Worm (Caenorhabditis elegans) whole organism, late embryonic: ENCODE results near the gene ser-4.

Source experiments
- C08G9.2 ChIP-seq: sonication (generic microtip); optimal IDR thresholded peaks from 2 replicates; lab custom pipeline; 2016; ENCODE audit warnings: mild to moderate bottlenecking, missing genetic modification characterization, moderate library complexity, missing compliant biosample characterization
- C38D4.7 ChIP-seq: fragments of 200-800 bp; sonication (Bioruptor generic); optimal IDR thresholded peaks from 2 replicates; lab custom pipeline; 2018; ENCODE audit warnings: mild to moderate bottlenecking, missing genetic modification characterization, moderate library complexity, missing compliant biosample characterization
- F13H6.1 ChIP-seq: sonication (generic microtip); optimal IDR thresholded peaks from 2 replicates; lab custom pipeline; 2016; ENCODE audit warnings: missing genetic modification characterization, missing compliant biosample characterization
- K02D7.2 ChIP-seq: sonication (generic microtip); optimal IDR thresholded peaks from 2 replicates; lab custom pipeline; 2017; ENCODE audit warnings: mild to moderate bottlenecking, missing genetic modification characterization, missing compliant biosample characterization
- K09A11.1 ChIP-seq: sonication (generic microtip); optimal IDR thresholded peaks from 2 replicates; lab custom pipeline; 2017; ENCODE audit warnings: antibody characterized with exemption, mild to moderate bottlenecking, missing genetic modification characterization, missing compliant biosample characterization; ENCODE audit not compliant: insufficient read depth
- T23F11.4 ChIP-seq: fragments of 200-800 bp; sonication (Bioruptor generic); optimal IDR thresholded peaks from 2 replicates; lab custom pipeline; 2018; ENCODE audit warnings: mild to moderate bottlenecking, missing genetic modification characterization, missing compliant biosample characterization
- Y22D7AL.16 ChIP-seq: sonication (generic microtip); optimal IDR thresholded peaks from 2 replicates; lab custom pipeline; 2016; ENCODE audit warnings: missing genetic modification characterization, missing compliant biosample characterization
- ahr-1 ChIP-seq: sonication (generic microtip); optimal IDR thresholded peaks from 2 replicates; lab custom pipeline; 2016; ENCODE audit warnings: missing genetic modification characterization, missing compliant biosample characterization
- ceh-2 ChIP-seq: sonication (generic microtip); optimal IDR thresholded peaks from 2 replicates; lab custom pipeline; 2016; ENCODE audit warnings: missing genotype, missing genetic modification characterization, missing compliant biosample characterization
- ceh-31 ChIP-seq: sonication (generic microtip); optimal IDR thresholded peaks from 2 replicates; lab custom pipeline; 2016; ENCODE audit warnings: missing genetic modification characterization, missing compliant biosample characterization
- ceh-34 ChIP-seq: sonication (generic microtip); optimal IDR thresholded peaks from 2 replicates; lab custom pipeline; 2016; ENCODE audit warnings: mild to moderate bottlenecking, missing genetic modification characterization, missing compliant biosample characterization
- ceh-6 ChIP-seq: fragments of 200-800 bp; sonication (Bioruptor generic); optimal IDR thresholded peaks from 2 replicates; lab custom pipeline; 2018; ENCODE audit warnings: mild to moderate bottlenecking, missing genetic modification characterization, missing compliant biosample characterization
- ceh-9 ChIP-seq: sonication (generic microtip); optimal IDR thresholded peaks from 2 replicates; lab custom pipeline; 2016; ENCODE audit warnings: mild to moderate bottlenecking, missing genetic modification characterization, inconsistent platforms, missing compliant biosample characterization
- che-1 ChIP-seq: sonication (generic microtip); optimal IDR thresholded peaks from 2 replicates; lab custom pipeline; 2016; ENCODE audit warnings: mild to moderate bottlenecking, missing genetic modification characterization, missing compliant biosample characterization
- dve-1 ChIP-seq: sonication (generic microtip); optimal IDR thresholded peaks from 2 replicates; lab custom pipeline; 2017; ENCODE audit warnings: antibody characterized with exemption, mild to moderate bottlenecking, missing genetic modification characterization, missing compliant biosample characterization
- elt-4 ChIP-seq: sonication (generic microtip); optimal IDR thresholded peaks from 2 replicates; lab custom pipeline; 2016; ENCODE audit warnings: missing genetic modification characterization, missing compliant biosample characterization
- eyg-1 ChIP-seq: sonication (generic microtip); optimal IDR thresholded peaks from 2 replicates; lab custom pipeline; 2016; ENCODE audit warnings: missing genotype, missing genetic modification characterization, missing compliant biosample characterization
- fkh-6 ChIP-seq: sonication (generic microtip); optimal IDR thresholded peaks from 2 replicates; lab custom pipeline; 2016; ENCODE audit warnings: missing genetic modification characterization, missing compliant biosample characterization
- gmeb-2 ChIP-seq: sonication (generic microtip); optimal IDR thresholded peaks from 2 replicates; lab custom pipeline; 2016; ENCODE audit warnings: missing genetic modification characterization, inconsistent platforms, missing compliant biosample characterization
- hlh-13 ChIP-seq: fragments of 200-800 bp; sonication (Bioruptor generic); optimal IDR thresholded peaks from 2 replicates; lab custom pipeline; 2018; ENCODE audit warnings: mild to moderate bottlenecking, missing genetic modification characterization, missing compliant biosample characterization
- hlh-30 ChIP-seq: sonication (generic microtip); optimal IDR thresholded peaks from 2 replicates; lab custom pipeline; 2017; ENCODE audit warnings: antibody characterized with exemption, missing genetic modification characterization, missing compliant biosample characterization; ENCODE audit not compliant: insufficient read depth
- hlh-6 ChIP-seq: sonication (generic microtip); optimal IDR thresholded peaks from 2 replicates; lab custom pipeline; 2016; ENCODE audit warnings: missing genotype, missing genetic modification characterization, missing compliant biosample characterization
- lim-6 ChIP-seq: sonication (generic microtip); optimal IDR thresholded peaks from 2 replicates; lab custom pipeline; 2016; ENCODE audit warnings: missing genetic modification characterization, missing compliant biosample characterization
- lin-11 ChIP-seq: fragments of 200-800 bp; sonication (Bioruptor generic); optimal IDR thresholded peaks from 2 replicates; lab custom pipeline; 2018; ENCODE audit warnings: mild to moderate bottlenecking, missing genetic modification characterization, missing compliant biosample characterization
- madf-2 ChIP-seq: sonication (generic microtip); optimal IDR thresholded peaks from 2 replicates; lab custom pipeline; 2017; ENCODE audit warnings: missing genetic modification characterization, missing compliant biosample characterization
- odd-2 ChIP-seq: sonication (generic microtip); optimal IDR thresholded peaks from 2 replicates; lab custom pipeline; 2017; ENCODE audit warnings: antibody characterized with exemption, mild to moderate bottlenecking, missing genetic modification characterization, missing compliant biosample characterization
- pat-9 ChIP-seq: fragments of 200-800 bp; sonication (Bioruptor generic); optimal IDR thresholded peaks from 2 replicates; lab custom pipeline; 2018; ENCODE audit warnings: mild to moderate bottlenecking, missing genetic modification characterization, moderate library complexity, missing compliant biosample characterization
- pax-1 ChIP-seq: fragments of 150-350 bp; optimal IDR thresholded peaks from 2 replicates; lab custom pipeline; 2014; ENCODE audit warnings: missing biosample characterization, missing genetic modification characterization
- pha-2 ChIP-seq: sonication (generic microtip); optimal IDR thresholded peaks from 2 replicates; lab custom pipeline; 2017; ENCODE audit warnings: mild to moderate bottlenecking, missing genetic modification characterization, missing compliant biosample characterization
- sdc-2 ChIP-seq: sonication (generic microtip); optimal IDR thresholded peaks from 2 replicates; lab custom pipeline; 2016; ENCODE audit warnings: missing genotype, missing genetic modification characterization, missing compliant biosample characterization
- sox-2 ChIP-seq: fragments of 200-800 bp; sonication (Bioruptor generic); IDR thresholded peaks from 2 replicates; pipeline ENCODE4 v1.3.6; 2022; ENCODE audit warnings: missing genetic modification reagents, missing genetic modification characterization, missing compliant biosample characterization
- tbx-2 ChIP-seq: sonication (generic microtip); optimal IDR thresholded peaks from 2 replicates; lab custom pipeline; 2016; ENCODE audit warnings: missing genetic modification characterization, missing compliant biosample characterization
- unc-3 ChIP-seq, 2 experiments: fragments of 200-800 bp in 1 of 2; sonication (Bioruptor generic) in 1 of 2; sonication (generic microtip) in 1 of 2; conservative IDR thresholded peaks in 1 of 2; optimal IDR thresholded peaks in 1 of 2; 2 replicates each; pipeline versions ENCODE4 v1.3.6 to Lab custom; 2016 to 2022; ENCODE audit warnings: missing compliant biosample characterization in 2 of 2, missing genetic modification characterization in 2 of 2, missing genetic modification reagents in 1 of 2
- unc-42 ChIP-seq: sonication (generic microtip); optimal IDR thresholded peaks from 2 replicates; lab custom pipeline; 2016; ENCODE audit warnings: missing genotype, missing genetic modification characterization, missing compliant biosample characterization
- unc-55 ChIP-seq: sonication (generic microtip); optimal IDR thresholded peaks from 2 replicates; lab custom pipeline; 2017; ENCODE audit warnings: missing biosample characterization, missing genetic modification reagents, missing genetic modification characterization
- unc-86 ChIP-seq: sonication (generic microtip); optimal IDR thresholded peaks from 2 replicates; lab custom pipeline; 2016; ENCODE audit warnings: missing genetic modification characterization, missing compliant biosample characterization
- zip-5 ChIP-seq: sonication (generic microtip); optimal IDR thresholded peaks from 2 replicates; lab custom pipeline; 2016; ENCODE audit warnings: missing genetic modification characterization, missing compliant biosample characterization

Gene ser-4

DNA sequence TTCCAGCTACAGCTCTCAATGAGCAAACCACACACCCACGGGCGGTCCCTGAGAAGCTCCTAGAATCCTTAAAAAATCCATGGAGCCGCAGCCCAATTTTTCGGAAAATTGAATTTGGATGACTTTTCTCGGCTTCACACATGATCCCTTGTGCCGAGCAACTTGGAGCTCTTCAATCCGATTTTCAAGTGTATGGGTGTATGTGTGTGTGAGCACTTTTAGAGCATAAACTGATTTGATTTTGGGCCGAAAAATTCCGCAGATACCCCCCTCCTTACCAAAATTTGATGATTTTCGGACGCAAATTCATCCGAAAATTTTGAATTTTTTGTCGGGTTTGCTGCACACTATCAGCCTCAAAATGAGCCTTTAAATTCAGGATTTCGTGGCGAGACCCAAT, 1.1 kb downstream of the ser-4 start:
- TF ChIP-seq fkh-6 (tag; lab: Kevin White, UChicago): no peak
- TF ChIP-seq unc-42 (tag; lab: Kevin White, UChicago): peak; percentile 88

DNA sequence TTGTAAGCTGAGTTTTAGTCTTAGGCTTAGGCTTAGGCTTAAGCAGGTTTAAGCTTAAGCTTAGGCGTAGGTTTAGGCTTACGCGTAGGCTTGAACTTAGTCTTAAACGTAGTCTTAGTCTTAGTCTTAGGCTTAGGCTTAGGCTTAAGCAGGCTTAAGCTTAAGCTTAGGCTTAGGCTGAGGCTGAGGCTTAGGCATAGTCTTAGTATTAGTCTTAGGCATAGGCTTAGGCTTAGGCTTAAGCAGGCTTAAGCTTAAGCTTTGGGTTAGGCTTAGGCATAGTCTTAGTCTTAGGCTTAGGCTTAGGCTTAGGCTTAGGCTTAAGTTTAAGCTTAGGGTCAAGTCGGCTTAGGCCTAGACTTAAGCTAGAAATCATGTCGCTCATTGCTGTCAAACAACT, 14.1 kb downstream of the ser-4 start:
- TF ChIP-seq dve-1 (tag; lab: Kevin White, UChicago) (peak; percentile 77), C38D4.7 (GFP tag; lab: Kevin White, UChicago) (no peak)

DNA sequence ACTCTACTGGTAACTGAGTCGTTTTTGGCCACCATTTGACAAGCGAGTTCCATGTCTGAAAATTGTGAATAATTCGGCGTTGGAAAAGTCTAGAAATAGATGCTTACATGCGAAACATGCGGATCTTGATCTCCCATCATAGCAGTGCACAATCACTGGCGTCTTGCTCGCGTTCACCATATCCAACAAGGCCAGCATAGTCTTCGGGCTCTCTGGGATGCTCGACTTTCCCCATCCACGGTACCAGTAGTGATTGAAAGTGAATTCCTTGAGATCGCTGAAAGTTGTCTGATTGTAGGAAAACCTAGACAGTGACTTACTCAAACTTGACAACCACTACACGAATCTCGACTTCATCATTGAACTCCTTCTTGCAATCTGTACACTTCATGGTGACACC, 15.1 kb downstream of the ser-4 start:
- TF ChIP-seq ceh-31 (tag; lab: Kevin White, UChicago) (no peak), hlh-30 (tag; lab: Kevin White, UChicago) (no peak), pat-9 (no peak), Y22D7AL.16 (no peak), ahr-1 (tag; lab: Kevin White, UChicago) (no peak), ceh-2 (tag; lab: Kevin White, UChicago) (no peak), K02D7.2 (tag; lab: Kevin White, UChicago) (no peak), sdc-2 (no peak), odd-2 (tag; lab: Kevin White, UChicago) (no peak), T23F11.4 (GFP tag; lab: Kevin White, UChicago) (no peak), elt-4 (tag; lab: Kevin White, UChicago) (no peak), ceh-34 (tag; lab: Kevin White, UChicago) (no peak), hlh-6 (tag; lab: Kevin White, UChicago) (no peak), unc-55 (no peak), eyg-1 (tag; lab: Kevin White, UChicago) (no peak), tbx-2 (tag; lab: Kevin White, UChicago) (no peak), C08G9.2 (tag; lab: Kevin White, UChicago) (no peak), sox-2 (GFP tag; lab: Robert Waterston, UW) (no peak)

DNA sequence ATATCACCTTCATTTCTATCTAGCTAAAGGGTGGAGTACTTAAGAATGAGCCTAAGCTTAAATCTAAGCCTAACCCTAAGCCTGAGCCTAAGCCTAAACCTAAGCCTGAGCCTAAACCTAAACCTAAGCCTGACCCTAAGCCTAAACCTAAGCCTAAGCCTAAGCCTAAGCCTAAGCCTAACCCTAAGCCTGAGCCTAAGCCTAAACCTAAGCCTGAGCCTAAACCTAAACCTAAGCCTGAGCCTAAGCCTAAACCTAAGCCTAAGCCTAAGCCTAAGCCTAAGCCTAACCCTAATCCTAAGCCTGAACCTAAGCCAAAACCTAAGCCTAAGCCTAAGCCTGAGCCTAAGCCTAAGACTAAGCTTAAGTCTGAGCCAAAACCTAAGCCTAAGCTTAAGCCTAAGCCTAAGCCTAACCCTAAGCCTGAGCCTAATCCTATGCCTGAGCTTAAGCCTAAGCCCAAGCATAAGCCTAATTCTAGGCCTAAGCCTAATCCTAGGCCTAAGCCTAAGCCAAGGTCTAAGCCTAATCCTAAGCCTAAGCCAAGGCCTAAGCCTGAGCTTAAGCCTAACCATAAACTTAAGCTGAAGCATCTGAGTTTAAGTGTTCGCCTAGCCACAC, 18.8 kb downstream of the ser-4 start:
- TF ChIP-seq K09A11.1 (tag; lab: Kevin White, UChicago) (no peak), ceh-6 (no peak), dve-1 (tag; lab: Kevin White, UChicago) (peak; percentile 98), ceh-9 (tag; lab: Kevin White, UChicago) (no peak), hlh-13 (GFP tag; lab: Kevin White, UChicago) (no peak)
- TF ChIP-seq, all 69 proteins: peak for 1

DNA sequence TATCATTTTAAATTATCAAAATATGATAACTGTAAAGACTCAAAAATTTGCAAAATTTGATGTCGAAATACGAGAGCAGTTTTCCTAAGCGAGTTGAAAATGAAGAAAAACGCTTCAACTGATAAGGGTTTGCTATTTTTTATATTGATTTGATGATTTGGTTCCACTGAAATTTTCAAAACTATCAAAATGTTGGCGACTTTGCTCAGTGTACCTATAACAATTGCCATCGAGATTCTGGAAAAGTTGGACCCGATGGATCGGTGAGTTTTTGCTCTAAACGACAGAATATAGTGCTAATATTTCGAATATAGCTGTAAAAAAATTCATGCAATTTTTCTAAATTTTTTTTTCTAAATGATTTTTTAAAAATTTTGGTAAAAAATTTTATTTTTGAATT, 27.1 kb downstream of the ser-4 start, which contains the start of the genes fbxa-13 and Y22D7AR.2:
fbxa-13 (minus strand) TSS at position 101 of the 400 bp plus-strand sequence.
Y22D7AR.2 (plus strand) TSS at position 148 of the 400 bp plus-strand sequence.
- no peak for TF ChIP-seq lin-11 (tag; lab: Kevin White, UChicago)
- no peak for TF ChIP-seq zip-5 (tag; lab: Kevin White, UChicago)
- TF ChIP-seq, all 69 proteins: peak for 0

DNA sequence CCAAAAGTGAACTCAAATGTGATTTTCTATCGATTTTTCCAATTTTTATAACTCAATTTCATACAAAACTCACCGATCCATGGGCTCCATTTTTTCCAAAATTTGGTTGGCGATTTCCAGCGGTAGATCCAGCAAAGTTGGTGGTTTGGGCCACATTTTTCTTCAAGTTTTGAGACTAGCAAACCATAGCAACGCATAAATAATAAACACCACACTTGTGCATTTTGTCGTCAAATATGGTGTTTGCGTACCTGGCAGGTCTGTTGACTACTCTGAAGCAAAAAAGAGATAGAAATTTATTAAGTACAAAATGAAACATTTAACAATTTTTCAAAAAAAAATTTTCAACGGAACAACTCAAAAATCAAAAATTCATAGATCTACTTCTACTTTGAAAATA, 27.6 kb downstream of the ser-4 start:
- TF ChIP-seq tbx-2 (tag; lab: Kevin White, UChicago) (no peak), che-1 (tag; lab: Kevin White, UChicago) (no peak), lim-6 (tag; lab: Kevin White, UChicago) (no peak), unc-86 (tag; lab: Kevin White, UChicago) (no peak), unc-3 (GFP tag; conservative IDR thresholded peaks at IDR 0.05; lab: Robert Waterston, UW) (no peak), unc-3 (tag; optimal IDR thresholded peaks at IDR 0.05; lab: Kevin White, UChicago) (no peak), eyg-1 (tag; lab: Kevin White, UChicago) (no peak), gmeb-2 (tag; lab: Kevin White, UChicago) (no peak), ceh-34 (tag; lab: Kevin White, UChicago) (no peak), elt-4 (tag; lab: Kevin White, UChicago) (no peak), pax-1 (tag; lab: Kevin White, UChicago) (no peak), madf-2 (tag; lab: Kevin White, UChicago) (no peak), ceh-9 (tag; lab: Kevin White, UChicago) (no peak), pha-2 (no peak), F13H6.1 (tag; lab: Kevin White, UChicago) (no peak)
